Fruit fly (Drosophila melanogaster): ENCODE measurements around the gene atk.

The atk gene

dm6 chr3L:20444815-20445519, 19.7 kb downstream of the atk start (continued):
- TF ChIP-seq esn (GFP tag; optimal IDR thresholded peaks at IDR 0.05) = peak; percentile 93
- TF ChIP-seq CG6854 (GFP tag; optimal IDR thresholded peaks at IDR 0.05) = peak; percentile 82
- TF ChIP-seq spab (GFP tag; optimal IDR thresholded peaks at IDR 0.05) = peak; percentile 80
- TF ChIP-seq CG11762 (GFP tag; optimal IDR thresholded peaks at IDR 0.05; ENCODE audit: insufficient read depth) = peak; percentile 84
- TF ChIP-seq Eip75B (GFP tag; optimal IDR thresholded peaks at IDR 0.05) = peak; percentile 85
- TF ChIP-seq CG31627 (GFP tag; optimal IDR thresholded peaks at IDR 0.05) = peak; percentile 75
- TF ChIP-seq CG8632 (GFP tag; optimal IDR thresholded peaks at IDR 0.05) = peak; percentile 93
- peak; percentile 96 for TF ChIP-seq svp (GFP tag)
- TF ChIP-seq CG8119 (GFP tag; IDR thresholded peaks at IDR 0.05) = peak; percentile 86
- TF ChIP-seq pdm3 (GFP tag; optimal IDR thresholded peaks at IDR 0.05) = peak; percentile 82
- TF ChIP-seq CG9139 (GFP tag; optimal IDR thresholded peaks at IDR 0.05) = peak; percentile 76
- TF ChIP-seq acj6 (GFP tag; optimal IDR thresholded peaks at IDR 0.05) = peak; percentile 92
- TF ChIP-seq CG10631 (GFP tag; optimal IDR thresholded peaks at IDR 0.05) = peak; percentile 88
- peak; percentile 94 for TF ChIP-seq OdsH (GFP tag; optimal IDR thresholded peaks at IDR 0.05)
- TF ChIP-seq achi (GFP tag; optimal IDR thresholded peaks at IDR 0.05) = peak; percentile 92
- TF ChIP-seq CG16779 (tag; optimal IDR thresholded peaks at IDR 0.05) = peak; percentile 80
- TF ChIP-seq CG4318 (GFP tag; optimal IDR thresholded peaks at IDR 0.05) = peak; percentile 81
- TF ChIP-seq topi (GFP tag; optimal IDR thresholded peaks at IDR 0.05) = peak; percentile 91

dm6 chr3L:20442674-20443313, 21.9 kb downstream of the atk start:
- TF ChIP-seq Eip93F (GFP tag; optimal IDR thresholded peaks at IDR 0.05) (no peak), Eip78C (GFP tag) (peak; percentile 38)

dm6 chr3L:20441632-20442469, 22.8 kb downstream of the atk start, which contains the start of gene CG5910:
TSS of gene CG5910 (plus strand) at chr3L:20442419.
- TF ChIP-seq Hr39 (GFP tag; optimal IDR thresholded peaks at IDR 0.05) = no peak
- TF ChIP-seq CG11902 (GFP tag; optimal IDR thresholded peaks at IDR 0.05) = peak; percentile 37
- no peak for TF ChIP-seq CG8319 (GFP tag; optimal IDR thresholded peaks at IDR 0.05)
- TF ChIP-seq Eip78C (GFP tag) = peak; percentile 89
- peak; percentile 40 for TF ChIP-seq Sox15 (GFP tag; optimal IDR thresholded peaks at IDR 0.05)
- peak; percentile 86 for TF ChIP-seq CG3032 (tag; optimal IDR thresholded peaks at IDR 0.05)
- TF ChIP-seq pdm3 (GFP tag; optimal IDR thresholded peaks at IDR 0.05) = no peak
- no peak for TF ChIP-seq Eip93F (GFP tag; optimal IDR thresholded peaks at IDR 0.05)
- TF ChIP-seq fd59A (GFP tag; optimal IDR thresholded peaks at IDR 0.05) = peak; percentile 64
- peak; percentile 41 for TF ChIP-seq CG11762 (GFP tag; optimal IDR thresholded peaks at IDR 0.05; ENCODE audit: insufficient read depth)
- no peak for TF ChIP-seq Sox14 (GFP tag; optimal IDR thresholded peaks at IDR 0.05)
- TF ChIP-seq topi (GFP tag; optimal IDR thresholded peaks at IDR 0.05) = no peak
- TF ChIP-seq acj6 (GFP tag; optimal IDR thresholded peaks at IDR 0.05) = peak; percentile 76
- no peak for TF ChIP-seq OdsH (GFP tag; optimal IDR thresholded peaks at IDR 0.05)
- no peak for TF ChIP-seq CG8632 (GFP tag; optimal IDR thresholded peaks at IDR 0.05)
- no peak for TF ChIP-seq vri (GFP tag; optimal IDR thresholded peaks at IDR 0.05)
- TF ChIP-seq CG15336 (GFP tag; IDR thresholded peaks at IDR 0.05) = peak; percentile 61
- no peak for TF ChIP-seq Smox (GFP tag; optimal IDR thresholded peaks at IDR 0.05)
- peak; percentile 63 for TF ChIP-seq esn (GFP tag; optimal IDR thresholded peaks at IDR 0.05)
- TF ChIP-seq svp (GFP tag) = no peak
- peak; percentile 61; the same call in 1 of the 3 replicates for TF ChIP-seq CG6163 (GFP tag; IDR thresholded peaks at IDR 0.05)
- TF ChIP-seq Hr38 (GFP tag; optimal IDR thresholded peaks at IDR 0.05) = no peak
- peak; percentile 75 for TF ChIP-seq CG34406 (GFP tag; optimal IDR thresholded peaks at IDR 0.05)
- TF ChIP-seq fd85E (GFP tag; optimal IDR thresholded peaks at IDR 0.05) = no peak
- no peak for TF ChIP-seq CG8119 (GFP tag; IDR thresholded peaks at IDR 0.05)
- no peak for TF ChIP-seq Gug (GFP tag; IDR thresholded peaks at IDR 0.05)
- TF ChIP-seq dsx (GFP tag; optimal IDR thresholded peaks at IDR 0.05; ENCODE audit: poor library complexity, severe bottlenecking) = peak; percentile 82
- TF ChIP-seq lz (GFP tag; optimal IDR thresholded peaks at IDR 0.05) = peak; percentile 37
- TF ChIP-seq Blimp-1 (GFP tag; optimal IDR thresholded peaks at IDR 0.05) = no peak
- TF ChIP-seq CG32006 (GFP tag; optimal IDR thresholded peaks at IDR 0.05) = no peak
- no peak for TF ChIP-seq CG10669 (GFP tag; optimal IDR thresholded peaks at IDR 0.05)
- no peak for TF ChIP-seq CG6808 (GFP tag; optimal IDR thresholded peaks at IDR 0.05)
- TF ChIP-seq Met (GFP tag; optimal IDR thresholded peaks at IDR 0.05) = no peak
- TF ChIP-seq eg (GFP tag; IDR thresholded peaks at IDR 0.05) = no peak
